Fruit fly (Drosophila melanogaster): ENCODE data around the gene Prp3.

Gene Prp3

DNA sequence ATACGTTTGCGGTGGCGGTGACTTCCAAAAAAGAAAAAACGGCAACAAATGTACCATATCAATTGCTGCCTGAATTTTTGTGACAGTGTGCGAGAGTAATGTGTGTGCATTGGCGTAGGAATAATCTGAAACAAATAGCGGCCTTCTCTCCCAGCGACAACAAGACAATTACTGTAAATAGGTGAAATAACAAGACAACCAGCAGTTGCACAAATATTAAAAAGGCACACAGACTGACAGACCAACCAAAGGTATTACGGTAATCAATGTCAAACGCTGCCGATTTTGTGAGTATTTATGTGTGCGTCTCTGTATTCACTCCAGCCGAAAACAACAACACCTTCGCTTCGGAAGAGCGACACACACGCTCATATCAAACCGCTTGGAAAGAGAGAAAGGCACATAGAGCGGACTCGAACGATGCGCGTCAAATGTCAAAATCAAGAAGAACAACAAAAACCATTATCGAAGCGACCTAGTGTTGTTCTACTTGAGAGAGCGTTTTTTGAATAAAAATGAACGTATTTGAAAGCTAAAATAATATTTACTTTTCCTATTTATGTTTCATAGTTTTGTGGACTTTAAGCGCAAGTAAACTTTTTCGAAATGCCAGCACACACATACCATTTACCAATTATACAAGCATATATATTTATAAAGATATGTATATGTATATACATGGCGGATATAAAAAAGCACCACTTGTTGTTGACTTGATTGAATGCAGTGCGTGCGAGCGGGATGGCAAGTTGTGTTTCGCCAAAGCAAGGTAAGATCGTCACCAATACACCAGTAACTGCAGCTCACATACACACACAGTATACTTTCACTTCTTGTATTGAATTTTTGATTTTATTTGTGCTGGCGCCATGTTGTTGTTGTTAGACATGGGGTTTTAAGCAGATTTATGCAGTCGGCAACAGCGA is 3.1 kb upstream of the Prp3 start (continued):
- TF ChIP-seq Sox14 (GFP tag; optimal IDR thresholded peaks at IDR 0.05) = no peak
- peak; percentile 34 for TF ChIP-seq acj6 (GFP tag; optimal IDR thresholded peaks at IDR 0.05)
- TF ChIP-seq CG8119 (GFP tag; IDR thresholded peaks at IDR 0.05) = no peak
- TF ChIP-seq Hr38 (GFP tag; optimal IDR thresholded peaks at IDR 0.05) = no peak
- peak; percentile 78 for TF ChIP-seq Eip78C (GFP tag)
- no peak for TF ChIP-seq net (GFP tag; optimal IDR thresholded peaks at IDR 0.05)
- TF ChIP-seq CG8632 (GFP tag; optimal IDR thresholded peaks at IDR 0.05) = no peak
- TF ChIP-seq svp (GFP tag) = peak; percentile 78
- no peak for TF ChIP-seq CG15336 (GFP tag; IDR thresholded peaks at IDR 0.05)
- no peak for TF ChIP-seq eg (GFP tag; IDR thresholded peaks at IDR 0.05)
- peak; percentile 38 for TF ChIP-seq Eip93F (GFP tag; optimal IDR thresholded peaks at IDR 0.05)
- no peak for TF ChIP-seq fd85E (GFP tag; optimal IDR thresholded peaks at IDR 0.05)
- no peak for TF ChIP-seq CG10631 (GFP tag; optimal IDR thresholded peaks at IDR 0.05)
- TF ChIP-seq Smox (GFP tag; optimal IDR thresholded peaks at IDR 0.05) = no peak
- TF ChIP-seq OdsH (GFP tag; optimal IDR thresholded peaks at IDR 0.05) = no peak
- TF ChIP-seq achi (GFP tag; optimal IDR thresholded peaks at IDR 0.05) = no peak
- TF ChIP-seq Eip75B (GFP tag; optimal IDR thresholded peaks at IDR 0.05) = no peak
- TF ChIP-seq Lpt (GFP tag; optimal IDR thresholded peaks at IDR 0.05) = no peak
- TF ChIP-seq salr (GFP tag; optimal IDR thresholded peaks at IDR 0.05) = peak in 1 of 2 experiments; percentile 17
- no peak for TF ChIP-seq Sox15 (GFP tag; optimal IDR thresholded peaks at IDR 0.05)

- peak; percentile 49 for TF ChIP-seq CG32006 (GFP tag; optimal IDR thresholded peaks at IDR 0.05)
- peak; percentile 5 for TF ChIP-seq topi (GFP tag; optimal IDR thresholded peaks at IDR 0.05)
- no peak for TF ChIP-seq ss (GFP tag; optimal IDR thresholded peaks at IDR 0.05)
- TF ChIP-seq eg (GFP tag; IDR thresholded peaks at IDR 0.05) = 0 out of 3 replicates have a peak, but pooled peaks have one; percentile 10
- TF ChIP-seq acj6 (GFP tag; optimal IDR thresholded peaks at IDR 0.05) = peak; percentile 5
- TF ChIP-seq fd59A (GFP tag; optimal IDR thresholded peaks at IDR 0.05) = no peak
- peak; percentile 20 for TF ChIP-seq CG6792 (GFP tag; optimal IDR thresholded peaks at IDR 0.05)
- TF ChIP-seq CG15336 (GFP tag; IDR thresholded peaks at IDR 0.05) = 0 out of 2 replicates have a peak, but pooled peaks have one; percentile 12
Observed at dm6 chr3L:19907706-19908070, 2.4 kb upstream of the Prp3 start.

DNA sequence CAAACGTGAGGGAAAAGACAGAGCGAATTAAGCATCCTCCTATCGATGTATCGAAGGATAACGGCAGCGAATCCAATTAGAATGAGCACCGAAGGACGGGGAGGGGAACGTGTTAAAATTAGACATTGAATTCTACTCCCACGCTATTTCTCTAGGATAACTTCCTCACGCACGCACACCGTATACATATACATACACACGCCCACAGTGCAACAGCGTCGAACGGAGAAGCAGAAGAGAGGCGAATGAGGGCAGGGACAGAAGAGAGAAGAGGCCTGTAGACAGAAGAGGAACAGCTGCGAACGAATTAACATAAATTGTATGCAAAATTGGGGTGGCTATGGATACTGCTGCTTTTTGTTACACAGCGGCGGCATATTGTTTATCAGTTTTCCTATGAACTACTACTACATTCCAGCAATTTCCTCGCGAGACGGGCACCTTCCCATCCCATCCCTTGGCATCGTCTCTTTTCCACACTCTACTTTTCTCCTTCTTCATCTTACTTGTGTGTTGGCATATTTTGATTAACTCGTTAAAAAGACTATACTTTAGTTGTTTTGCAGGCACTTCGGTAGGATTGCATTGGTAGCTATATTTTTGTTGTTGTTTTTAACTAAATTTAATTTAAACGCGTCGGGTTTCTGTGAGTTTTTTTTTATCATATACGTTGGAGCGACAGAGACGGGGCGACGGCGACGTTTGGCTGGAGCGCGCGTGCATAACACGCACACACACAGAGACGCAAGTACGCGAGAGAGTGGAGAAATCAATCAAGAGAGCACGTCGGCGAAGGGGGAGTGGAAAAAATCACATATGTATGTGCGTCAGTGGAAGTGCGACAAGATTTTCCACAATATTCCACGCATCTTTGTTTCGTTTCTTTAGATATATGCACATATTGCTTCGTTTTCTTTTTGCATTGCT is 1.6 kb upstream of the Prp3 start:
- TF ChIP-seq CG16779 (tag; optimal IDR thresholded peaks at IDR 0.05) (no peak), vri (GFP tag; optimal IDR thresholded peaks at IDR 0.05) (peak; percentile 65), Blimp-1 (GFP tag; optimal IDR thresholded peaks at IDR 0.05) (peak; percentile 40), eg (GFP tag; IDR thresholded peaks at IDR 0.05) (peak; percentile 39; the same call in 1 of the 3 replicates), CG15336 (GFP tag; IDR thresholded peaks at IDR 0.05) (0 out of 2 replicates have a peak, but pooled peaks have one; percentile 13), CG6163 (GFP tag; IDR thresholded peaks at IDR 0.05) (peak; percentile 61; the same call in 2 of the 3 replicates), ss (GFP tag; optimal IDR thresholded peaks at IDR 0.05) (peak in 1 of 2 experiments; percentile 4), CG3032 (tag; optimal IDR thresholded peaks at IDR 0.05) (no peak), Lpt (GFP tag; optimal IDR thresholded peaks at IDR 0.05) (peak; percentile 11), CG10669 (GFP tag; optimal IDR thresholded peaks at IDR 0.05) (no peak), CG6808 (GFP tag; optimal IDR thresholded peaks at IDR 0.05) (peak; percentile 9)
